Worm (Caenorhabditis elegans) whole organism, late embryonic: ENCODE data around the gene T14B4.19.

Source experiments
- C08G9.2 ChIP-seq: sonication (generic microtip); optimal IDR thresholded peaks from 2 replicates; lab custom pipeline; 2016; ENCODE audit warnings: mild to moderate bottlenecking, missing genetic modification characterization, moderate library complexity, missing compliant biosample characterization
- C38D4.7 ChIP-seq: fragments of 200-800 bp; sonication (Bioruptor generic); optimal IDR thresholded peaks from 2 replicates; lab custom pipeline; 2018; ENCODE audit warnings: mild to moderate bottlenecking, missing genetic modification characterization, moderate library complexity, missing compliant biosample characterization
- K02D7.2 ChIP-seq: sonication (generic microtip); optimal IDR thresholded peaks from 2 replicates; lab custom pipeline; 2017; ENCODE audit warnings: mild to moderate bottlenecking, missing genetic modification characterization, missing compliant biosample characterization
- T23F11.4 ChIP-seq: fragments of 200-800 bp; sonication (Bioruptor generic); optimal IDR thresholded peaks from 2 replicates; lab custom pipeline; 2018; ENCODE audit warnings: mild to moderate bottlenecking, missing genetic modification characterization, missing compliant biosample characterization
- Y22D7AL.16 ChIP-seq: sonication (generic microtip); optimal IDR thresholded peaks from 2 replicates; lab custom pipeline; 2016; ENCODE audit warnings: missing genetic modification characterization, missing compliant biosample characterization
- ceh-14 ChIP-seq: sonication (generic microtip); optimal IDR thresholded peaks from 2 replicates; lab custom pipeline; 2016; ENCODE audit warnings: missing genotype, missing genetic modification characterization, missing compliant biosample characterization
- ceh-19 ChIP-seq: fragments of 200-800 bp; sonication (Bioruptor generic); optimal IDR thresholded peaks from 2 replicates; lab custom pipeline; 2018; ENCODE audit warnings: mild to moderate bottlenecking, missing genetic modification characterization, missing compliant biosample characterization
- ceh-2 ChIP-seq: sonication (generic microtip); optimal IDR thresholded peaks from 2 replicates; lab custom pipeline; 2016; ENCODE audit warnings: missing genotype, missing genetic modification characterization, missing compliant biosample characterization
- ceh-22 ChIP-seq: sonication (generic microtip); optimal IDR thresholded peaks from 2 replicates; lab custom pipeline; 2017; ENCODE audit warnings: missing biosample characterization, missing genetic modification characterization
- ceh-30 ChIP-seq: fragments of 150-350 bp; optimal IDR thresholded peaks from 2 replicates; lab custom pipeline; 2014; ENCODE audit warnings: missing biosample characterization, missing genetic modification characterization
- ceh-45 ChIP-seq: fragments of 200-800 bp; sonication (Bioruptor generic); IDR thresholded peaks from 2 replicates; pipeline ENCODE4 v1.3.6; 2022; ENCODE audit warnings: missing genetic modification reagents, missing genetic modification characterization, missing compliant biosample characterization
- ceh-48 ChIP-seq: sonication (generic microtip); optimal IDR thresholded peaks from 2 replicates; lab custom pipeline; 2016; ENCODE audit warnings: missing genetic modification characterization, inconsistent platforms, missing compliant biosample characterization
- ceh-6 ChIP-seq: fragments of 200-800 bp; sonication (Bioruptor generic); optimal IDR thresholded peaks from 2 replicates; lab custom pipeline; 2018; ENCODE audit warnings: mild to moderate bottlenecking, missing genetic modification characterization, missing compliant biosample characterization
- ceh-9 ChIP-seq: sonication (generic microtip); optimal IDR thresholded peaks from 2 replicates; lab custom pipeline; 2016; ENCODE audit warnings: mild to moderate bottlenecking, missing genetic modification characterization, inconsistent platforms, missing compliant biosample characterization
- dmd-4 ChIP-seq: sonication (generic microtip); optimal IDR thresholded peaks from 2 replicates; lab custom pipeline; 2016; ENCODE audit warnings: borderline replicate concordance, missing genetic modification characterization, missing compliant biosample characterization
- elt-2 ChIP-seq: sonication (generic microtip); optimal IDR thresholded peaks from 2 replicates; lab custom pipeline; 2016; ENCODE audit warnings: missing genetic modification reagents, missing genetic modification characterization, missing compliant biosample characterization
- elt-4 ChIP-seq: sonication (generic microtip); optimal IDR thresholded peaks from 2 replicates; lab custom pipeline; 2016; ENCODE audit warnings: missing genetic modification characterization, missing compliant biosample characterization
- ets-4 ChIP-seq: sonication (generic microtip); optimal IDR thresholded peaks from 2 replicates; lab custom pipeline; 2016; ENCODE audit warnings: missing genetic modification characterization, missing compliant biosample characterization
- fax-1 ChIP-seq: sonication (generic microtip); optimal IDR thresholded peaks from 2 replicates; lab custom pipeline; 2016; ENCODE audit warnings: missing genotype, missing genetic modification characterization, missing compliant biosample characterization
- fkh-10 ChIP-seq: fragments of 150-350 bp; optimal IDR thresholded peaks from 2 replicates; lab custom pipeline; 2014; ENCODE audit warnings: missing biosample characterization, missing genetic modification reagents, missing genetic modification characterization
- fkh-6 ChIP-seq: sonication (generic microtip); optimal IDR thresholded peaks from 2 replicates; lab custom pipeline; 2016; ENCODE audit warnings: missing genetic modification characterization, missing compliant biosample characterization
- hlh-13 ChIP-seq: fragments of 200-800 bp; sonication (Bioruptor generic); optimal IDR thresholded peaks from 2 replicates; lab custom pipeline; 2018; ENCODE audit warnings: mild to moderate bottlenecking, missing genetic modification characterization, missing compliant biosample characterization
- hlh-15 ChIP-seq: sonication (generic microtip); optimal IDR thresholded peaks from 2 replicates; lab custom pipeline; 2016; ENCODE audit warnings: missing genetic modification characterization, missing compliant biosample characterization
- hlh-30 ChIP-seq: sonication (generic microtip); optimal IDR thresholded peaks from 2 replicates; lab custom pipeline; 2017; ENCODE audit warnings: antibody characterized with exemption, missing genetic modification characterization, missing compliant biosample characterization; ENCODE audit not compliant: insufficient read depth
- hlh-6 ChIP-seq: sonication (generic microtip); optimal IDR thresholded peaks from 2 replicates; lab custom pipeline; 2016; ENCODE audit warnings: missing genotype, missing genetic modification characterization, missing compliant biosample characterization
- hlh-8 ChIP-seq: sonication (generic microtip); optimal IDR thresholded peaks from 2 replicates; lab custom pipeline; 2016; ENCODE audit warnings: missing genotype, missing genetic modification characterization, missing compliant biosample characterization
- lim-6 ChIP-seq: sonication (generic microtip); optimal IDR thresholded peaks from 2 replicates; lab custom pipeline; 2016; ENCODE audit warnings: missing genetic modification characterization, missing compliant biosample characterization
- madf-2 ChIP-seq: sonication (generic microtip); optimal IDR thresholded peaks from 2 replicates; lab custom pipeline; 2017; ENCODE audit warnings: missing genetic modification characterization, missing compliant biosample characterization
- nhr-11 ChIP-seq: fragments of 150-350 bp; optimal IDR thresholded peaks from 2 replicates; lab custom pipeline; 2014; ENCODE audit warnings: missing biosample characterization, missing genetic modification characterization
- odd-2 ChIP-seq: sonication (generic microtip); optimal IDR thresholded peaks from 2 replicates; lab custom pipeline; 2017; ENCODE audit warnings: antibody characterized with exemption, mild to moderate bottlenecking, missing genetic modification characterization, missing compliant biosample characterization
- pha-2 ChIP-seq: sonication (generic microtip); optimal IDR thresholded peaks from 2 replicates; lab custom pipeline; 2017; ENCODE audit warnings: mild to moderate bottlenecking, missing genetic modification characterization, missing compliant biosample characterization
- pqm-1 ChIP-seq: sonication (generic microtip); optimal IDR thresholded peaks from 2 replicates; lab custom pipeline; 2016; ENCODE audit warnings: missing genetic modification characterization, missing compliant biosample characterization
- ref-2 ChIP-seq: sonication (generic microtip); optimal IDR thresholded peaks from 2 replicates; lab custom pipeline; 2016; ENCODE audit warnings: missing genetic modification characterization, missing compliant biosample characterization
- sdc-2 ChIP-seq: sonication (generic microtip); optimal IDR thresholded peaks from 2 replicates; lab custom pipeline; 2016; ENCODE audit warnings: missing genotype, missing genetic modification characterization, missing compliant biosample characterization
- sox-2 ChIP-seq: fragments of 200-800 bp; sonication (Bioruptor generic); IDR thresholded peaks from 2 replicates; pipeline ENCODE4 v1.3.6; 2022; ENCODE audit warnings: missing genetic modification reagents, missing genetic modification characterization, missing compliant biosample characterization
- sox-4 ChIP-seq: sonication (generic microtip); optimal IDR thresholded peaks from 2 replicates; lab custom pipeline; 2017; ENCODE audit warnings: mild to moderate bottlenecking, missing genetic modification characterization, inconsistent platforms, missing compliant biosample characterization
- syd-9 ChIP-seq: sonication (generic microtip); optimal IDR thresholded peaks from 2 replicates; lab custom pipeline; 2016; ENCODE audit warnings: mild to moderate bottlenecking, missing genetic modification characterization, moderate library complexity, missing compliant biosample characterization
- tbx-2 ChIP-seq: sonication (generic microtip); optimal IDR thresholded peaks from 2 replicates; lab custom pipeline; 2016; ENCODE audit warnings: missing genetic modification characterization, missing compliant biosample characterization
- tbx-7 ChIP-seq: sonication (generic microtip); optimal IDR thresholded peaks from 2 replicates; lab custom pipeline; 2016; ENCODE audit warnings: missing genotype, missing genetic modification characterization, missing compliant biosample characterization
- ttx-3 ChIP-seq: sonication (generic microtip); optimal IDR thresholded peaks from 2 replicates; lab custom pipeline; 2016; ENCODE audit warnings: missing genetic modification reagents, missing genetic modification characterization, missing compliant biosample characterization
- unc-3 ChIP-seq, 2 experiments: fragments of 200-800 bp in 1 of 2; sonication (Bioruptor generic) in 1 of 2; sonication (generic microtip) in 1 of 2; conservative IDR thresholded peaks in 1 of 2; optimal IDR thresholded peaks in 1 of 2; 2 replicates each; pipeline versions ENCODE4 v1.3.6 to Lab custom; 2016 to 2022; ENCODE audit warnings: missing compliant biosample characterization in 2 of 2, missing genetic modification characterization in 2 of 2, missing genetic modification reagents in 1 of 2
- unc-55 ChIP-seq: sonication (generic microtip); optimal IDR thresholded peaks from 2 replicates; lab custom pipeline; 2017; ENCODE audit warnings: missing biosample characterization, missing genetic modification reagents, missing genetic modification characterization
- unc-86 ChIP-seq: sonication (generic microtip); optimal IDR thresholded peaks from 2 replicates; lab custom pipeline; 2016; ENCODE audit warnings: missing genetic modification characterization, missing compliant biosample characterization
- zip-5 ChIP-seq: sonication (generic microtip); optimal IDR thresholded peaks from 2 replicates; lab custom pipeline; 2016; ENCODE audit warnings: missing genetic modification characterization, missing compliant biosample characterization
- ztf-16 ChIP-seq: sonication (generic microtip); optimal IDR thresholded peaks from 2 replicates; lab custom pipeline; 2017; ENCODE audit warnings: missing genetic modification characterization, missing compliant biosample characterization

Gene T14B4.19

ce11 chrII:6734674-6735073, 21.9 kb upstream of the T14B4.19 start, which contains the start of gene T14B4.3 (continued):
- no peak for TF ChIP-seq sdc-2 (tag; lab: Kevin White, UChicago)
- peak; percentile 84 for TF ChIP-seq fax-1 (tag; lab: Kevin White, UChicago)
- TF ChIP-seq C08G9.2 (tag; lab: Kevin White, UChicago), result peak; percentile 80
- no peak for TF ChIP-seq ceh-45
- no peak for TF ChIP-seq sox-2 (GFP tag; lab: Robert Waterston, UW)
- peak; percentile 76 for TF ChIP-seq ets-4 (tag; lab: Kevin White, UChicago)
- no peak for TF ChIP-seq hlh-15
- TF ChIP-seq tbx-7 (tag; lab: Kevin White, UChicago), result peak; percentile 74
- peak; percentile 76 for TF ChIP-seq ref-2 (tag; lab: Kevin White, UChicago)
- no peak for TF ChIP-seq dmd-4 (tag; lab: Kevin White, UChicago)
- peak; percentile 8 for TF ChIP-seq pqm-1 (tag; lab: Kevin White, UChicago)
- TF ChIP-seq hlh-13 (GFP tag; lab: Kevin White, UChicago), result no peak
- no peak for TF ChIP-seq ceh-48 (tag; lab: Kevin White, UChicago)
- no peak for TF ChIP-seq ceh-9 (tag; lab: Kevin White, UChicago)
- peak; percentile 48 for TF ChIP-seq lim-6 (tag; lab: Kevin White, UChicago)
- TF ChIP-seq ceh-2, result peak; percentile 78
- no peak for TF ChIP-seq ceh-6 (GFP tag; lab: Kevin White, UChicago)
- no peak for TF ChIP-seq hlh-6 (tag; lab: Kevin White, UChicago)
- no peak for TF ChIP-seq unc-55 (GFP tag; lab: Kevin White, UChicago)
- no peak for TF ChIP-seq pha-2 (tag; lab: Kevin White, UChicago)
- peak; percentile 69 for TF ChIP-seq ceh-14
- no peak for TF ChIP-seq ttx-3
- no peak for TF ChIP-seq C38D4.7 (GFP tag; lab: Kevin White, UChicago)
- TF ChIP-seq unc-86 (tag; lab: Kevin White, UChicago), result peak; percentile 15
- TF ChIP-seq fkh-10, result no peak
- no peak for TF ChIP-seq ceh-22 (tag; lab: Kevin White, UChicago)
- TF ChIP-seq unc-3 (GFP tag; conservative IDR thresholded peaks at IDR 0.05; lab: Robert Waterston, UW), result no peak
- no peak for TF ChIP-seq unc-3 (tag; optimal IDR thresholded peaks at IDR 0.05; lab: Kevin White, UChicago)
- no peak for TF ChIP-seq madf-2 (tag; lab: Kevin White, UChicago)
- TF ChIP-seq ceh-30, result no peak
- TF ChIP-seq ztf-16 (tag; lab: Kevin White, UChicago), result peak; percentile 39
- peak; percentile 61 for TF ChIP-seq fkh-6 (tag; lab: Kevin White, UChicago)
- no peak for TF ChIP-seq K02D7.2 (tag; lab: Kevin White, UChicago)
- no peak for TF ChIP-seq Y22D7AL.16 (tag; lab: Kevin White, UChicago)
- TF ChIP-seq elt-4 (tag; lab: Kevin White, UChicago), result no peak
- TF ChIP-seq nhr-11, result no peak
- TF ChIP-seq elt-2 (tag; lab: Kevin White, UChicago), result peak; percentile 71
- TF ChIP-seq ceh-19 (GFP tag; lab: Kevin White, UChicago), result no peak
- peak; percentile 91 for TF ChIP-seq tbx-2 (tag; lab: Kevin White, UChicago)
- peak; percentile 43 for TF ChIP-seq syd-9 (tag; lab: Kevin White, UChicago)
- no peak for TF ChIP-seq hlh-30 (tag; lab: Kevin White, UChicago)
- no peak for TF ChIP-seq sox-4 (tag; lab: Kevin White, UChicago)
- peak; percentile 73 for TF ChIP-seq zip-5 (tag; lab: Kevin White, UChicago)
- TF ChIP-seq hlh-8 (tag; lab: Kevin White, UChicago), result peak; percentile 75
- TF ChIP-seq T23F11.4 (GFP tag; lab: Kevin White, UChicago), result no peak
- TF ChIP-seq odd-2 (tag; lab: Kevin White, UChicago), result no peak
